Worm (Caenorhabditis elegans): ENCODE measurements around the gene clec-28.

clec-28 gene

ce11 chrV:16884744-16885143 lies 19.2 kb downstream of the clec-28 start, which contains the start of gene F09C6.13:
Gene F09C6.13, plus strand, starts transcription at chrV:16885044.
- TF ChIP-seq him-1 (tag; optimal IDR thresholded peaks at IDR 0.05), result no peak
- TF ChIP-seq W03F9.2 (tag; optimal IDR thresholded peaks at IDR 0.05), result no peak
- no peak for TF ChIP-seq dao-5 (tag; optimal IDR thresholded peaks at IDR 0.05)

ce11 chrV:16888788-16889325 lies 23.4 kb downstream of the clec-28 start, which contains the start of the genes ifas-2 and fbxa-44:
Gene ifas-2, minus strand, starts transcription at chrV:16888888.
Gene fbxa-44, plus strand, starts transcription at chrV:16889275.
- no peak for TF ChIP-seq W03F9.2 (tag; optimal IDR thresholded peaks at IDR 0.05)
- TF ChIP-seq dao-5 (tag; optimal IDR thresholded peaks at IDR 0.05), result no peak
- TF ChIP-seq him-1 (tag; optimal IDR thresholded peaks at IDR 0.05), result no peak

- no peak for TF ChIP-seq him-1 (tag; optimal IDR thresholded peaks at IDR 0.05)
- no peak for TF ChIP-seq W03F9.2 (tag; optimal IDR thresholded peaks at IDR 0.05)
- TF ChIP-seq dao-5 (tag; optimal IDR thresholded peaks at IDR 0.05), result no peak
Observed at ce11 chrV:16893440-16893839, 27.9 kb downstream of the clec-28 start, which contains the start of gene F09C6.15. Gene F09C6.15, plus strand, starts transcription at chrV:16893740.

ce11 chrV:16899355-16899754 lies 33.9 kb downstream of the clec-28 start, which contains the start of gene fbxa-45:
Gene fbxa-45, minus strand, starts transcription at chrV:16899455.
- TF ChIP-seq W03F9.2 (tag; optimal IDR thresholded peaks at IDR 0.05) (no peak), him-1 (tag; optimal IDR thresholded peaks at IDR 0.05) (no peak), dao-5 (tag; optimal IDR thresholded peaks at IDR 0.05) (no peak)

ce11 chrV:16902726-16903125 lies 37.2 kb downstream of the clec-28 start, which contains the start of gene srd-68:
Gene srd-68, minus strand, starts transcription at chrV:16902826.
- no peak for TF ChIP-seq him-1 (tag; optimal IDR thresholded peaks at IDR 0.05)
- TF ChIP-seq W03F9.2 (tag; optimal IDR thresholded peaks at IDR 0.05), result no peak
- no peak for TF ChIP-seq dao-5 (tag; optimal IDR thresholded peaks at IDR 0.05)

- TF ChIP-seq W03F9.2 (tag; optimal IDR thresholded peaks at IDR 0.05) (no peak), dao-5 (tag; optimal IDR thresholded peaks at IDR 0.05) (no peak), him-1 (tag; optimal IDR thresholded peaks at IDR 0.05) (no peak)
Observed at ce11 chrV:16904612-16905011, 39.1 kb downstream of the clec-28 start, which contains the start of gene nhr-262. Gene nhr-262, plus strand, starts transcription at chrV:16904912.

- TF ChIP-seq him-1 (tag; optimal IDR thresholded peaks at IDR 0.05) (no peak), dao-5 (tag; optimal IDR thresholded peaks at IDR 0.05) (no peak), W03F9.2 (tag; optimal IDR thresholded peaks at IDR 0.05) (no peak)
Observed at ce11 chrV:16909871-16910270, 44.4 kb downstream of the clec-28 start, which contains the start of gene F09C6.16. Gene F09C6.16, minus strand, starts transcription at chrV:16909971.

ce11 chrV:16910864-16911263 lies 45.4 kb downstream of the clec-28 start:
- TF ChIP-seq dao-5 (tag; optimal IDR thresholded peaks at IDR 0.05) (no peak), W03F9.2 (tag; optimal IDR thresholded peaks at IDR 0.05) (no peak), him-1 (tag; optimal IDR thresholded peaks at IDR 0.05) (no peak)

ce11 chrV:16911294-16911693 lies 45.8 kb downstream of the clec-28 start:
- no peak for TF ChIP-seq him-1 (tag; optimal IDR thresholded peaks at IDR 0.05)
- TF ChIP-seq W03F9.2 (tag; optimal IDR thresholded peaks at IDR 0.05), result no peak

ce11 chrV:16911934-16912333 lies 46.4 kb downstream of the clec-28 start, which contains the start of gene nhr-116:
Gene nhr-116, plus strand, starts transcription at chrV:16912234.
- TF ChIP-seq dao-5 (tag; optimal IDR thresholded peaks at IDR 0.05) (no peak), W03F9.2 (tag; optimal IDR thresholded peaks at IDR 0.05) (no peak), him-1 (tag; optimal IDR thresholded peaks at IDR 0.05) (no peak)

ce11 chrV:16916079-16916478 lies 50.6 kb downstream of the clec-28 start, which contains the start of gene F09C6.10:
Gene F09C6.10, minus strand, starts transcription at chrV:16916179.
- TF ChIP-seq him-1 (tag; optimal IDR thresholded peaks at IDR 0.05) (no peak), dao-5 (tag; optimal IDR thresholded peaks at IDR 0.05) (no peak), W03F9.2 (tag; optimal IDR thresholded peaks at IDR 0.05) (no peak)

Data from whole organism, L4/young adult.